Worm (Caenorhabditis elegans): ENCODE measurements around the gene C02F5.2.

Gene C02F5.2

ce11 chrIII:8235880-8236279 is 13.5 kb upstream of the C02F5.2 start, which contains the start of gene C02F5.5 (continued):
- TF ChIP-seq unc-130 (tag; optimal IDR thresholded peaks at IDR 0.05) (no peak), ztf-4 (tag; optimal IDR thresholded peaks at IDR 0.05) (no peak), efl-3 (GFP tag; optimal IDR thresholded peaks at IDR 0.05) (no peak)

ce11 chrIII:8237827-8238226 is 11.6 kb upstream of the C02F5.2 start, which contains the start of gene tsp-2:
tsp-2 (minus strand) TSS chrIII:8237935.
- no peak for TF ChIP-seq lir-3 (tag; optimal IDR thresholded peaks at IDR 0.05; ENCODE audit: poor library complexity)
- peak; percentile 47 for TF ChIP-seq elt-2 (tag; optimal IDR thresholded peaks at IDR 0.05)

ce11 chrIII:8239325-8239724 is 10.1 kb upstream of the C02F5.2 start, which contains the start of gene tsp-1:
tsp-1 (minus strand) TSS chrIII:8239423.
- TF ChIP-seq nhr-71 (tag; optimal IDR thresholded peaks at IDR 0.05) (no peak), zip-4 (GFP tag; optimal IDR thresholded peaks at IDR 0.05) (no peak), efl-1 (optimal IDR thresholded peaks at IDR 0.05) (no peak), efl-1 (GFP tag; optimal IDR thresholded peaks at IDR 0.05 in 1 of 2) (peak in 1 of 2 experiments; percentile 69)

ce11 chrIII:8240247-8240646 is 9.2 kb upstream of the C02F5.2 start:
- TF ChIP-seq nhr-77 (tag; optimal IDR thresholded peaks at IDR 0.05), result no peak
- no peak for TF ChIP-seq C04F5.9 (tag; optimal IDR thresholded peaks at IDR 0.05)
- TF ChIP-seq nhr-47 (tag; optimal IDR thresholded peaks at IDR 0.05), result no peak
- TF ChIP-seq nhr-20 (tag; optimal IDR thresholded peaks at IDR 0.05), result peak; percentile 12

- TF ChIP-seq nhr-19 (GFP tag; conservative IDR thresholded peaks at IDR 0.05) (no peak), nhr-11 (tag; optimal IDR thresholded peaks at IDR 0.05) (no peak), rnt-1 (tag; optimal IDR thresholded peaks at IDR 0.05) (no peak), lir-3 (tag; optimal IDR thresholded peaks at IDR 0.05; ENCODE audit: poor library complexity) (no peak), nhr-71 (tag; optimal IDR thresholded peaks at IDR 0.05) (no peak), nhr-28 (tag; optimal IDR thresholded peaks at IDR 0.05) (no peak), nhr-85 (tag) (no peak), lin-13 (GFP tag; optimal IDR thresholded peaks at IDR 0.05) (no peak), zag-1 (tag; optimal IDR thresholded peaks at IDR 0.05) (no peak), swsn-7 (tag; optimal IDR thresholded peaks at IDR 0.05) (no peak), ceh-82 (tag; optimal IDR thresholded peaks at IDR 0.05) (no peak), nhr-77 (tag; optimal IDR thresholded peaks at IDR 0.05) (no peak), hpl-2 (GFP tag; optimal IDR thresholded peaks at IDR 0.05) (no peak), hlh-4 (tag; optimal IDR thresholded peaks at IDR 0.05) (no peak), mdl-1 (tag; optimal IDR thresholded peaks at IDR 0.05) (no peak), unc-30 (tag; optimal IDR thresholded peaks at IDR 0.05) (no peak), grh-1 (GFP tag; IDR thresholded peaks at IDR 0.05) (no peak), jun-1 (tag; optimal IDR thresholded peaks at IDR 0.05) (no peak), lin-14 (GFP tag; optimal IDR thresholded peaks at IDR 0.05) (no peak)
These were observed 8.5 kb upstream of the C02F5.2 start for ce11 chrIII:8240948-8241347.

ce11 chrIII:8242809-8243208 is 6.6 kb upstream of the C02F5.2 start, which contains the start of gene C02F5.12:
C02F5.12 (minus strand) TSS chrIII:8243029.
- no peak for TF ChIP-seq fkh-4 (tag; optimal IDR thresholded peaks at IDR 0.05; ENCODE audit: borderline replicate concordance)
- TF ChIP-seq nhr-90 (tag; optimal IDR thresholded peaks at IDR 0.05; ENCODE audit: poor library complexity), result peak; percentile 15
- TF ChIP-seq ceh-88 (GFP tag; IDR thresholded peaks at IDR 0.05), result no peak
- TF ChIP-seq nhr-20 (tag; optimal IDR thresholded peaks at IDR 0.05), result peak; percentile 60
- no peak for TF ChIP-seq Y116A8C.19 (tag; optimal IDR thresholded peaks at IDR 0.05; ENCODE audit: borderline replicate concordance)
- TF ChIP-seq ceh-8 (GFP tag; optimal IDR thresholded peaks at IDR 0.05), result no peak
- no peak for TF ChIP-seq hlh-17 (GFP tag; optimal IDR thresholded peaks at IDR 0.05; ENCODE audit: borderline replicate concordance)
- TF ChIP-seq hpl-2 (GFP tag; optimal IDR thresholded peaks at IDR 0.05), result no peak
- no peak for TF ChIP-seq nhr-77 (tag; optimal IDR thresholded peaks at IDR 0.05)
- peak; percentile 39 for TF ChIP-seq snu-23 (GFP tag; optimal IDR thresholded peaks at IDR 0.05)
- no peak for TF ChIP-seq fos-1 (tag; optimal IDR thresholded peaks at IDR 0.05)
- no peak for TF ChIP-seq ama-1 (optimal IDR thresholded peaks at IDR 0.05)
- peak; percentile 51 for TF ChIP-seq nhr-71 (tag; optimal IDR thresholded peaks at IDR 0.05)
- no peak for TF ChIP-seq dsc-1 (tag; optimal IDR thresholded peaks at IDR 0.05)
- TF ChIP-seq dpl-1 (GFP tag; optimal IDR thresholded peaks at IDR 0.05), result no peak
- TF ChIP-seq vab-15 (tag; optimal IDR thresholded peaks at IDR 0.05), result no peak
- no peak for TF ChIP-seq pqm-1 (tag; optimal IDR thresholded peaks at IDR 0.05)
- TF ChIP-seq efl-3 (GFP tag; optimal IDR thresholded peaks at IDR 0.05), result no peak
- no peak for TF ChIP-seq alr-1 (tag; optimal IDR thresholded peaks at IDR 0.05; ENCODE audit: borderline replicate concordance)
- no peak for TF ChIP-seq tlp-1 (tag; optimal IDR thresholded peaks at IDR 0.05)
